Fruit fly (Drosophila melanogaster) S2 (cell line): ENCODE data around the gene Cpr5C.

ENCODE experiments used
- CG8478 ChIP-seq: fragments of >200 bp; optimal IDR thresholded peaks from 2 replicates; lab custom pipeline; 2018
- CTCF ChIP-seq, 2 experiments: fragments of >200 bp; optimal IDR thresholded peaks; 2 replicates each; lab custom pipeline; 2018

The Cpr5C gene

dm6 chrX:5804377-5804776, at the start of gene Cpr5C:
Gene Cpr5C, plus strand, starts transcription at chrX:5804677.
- TF ChIP-seq CG8478 (no peak), CTCF (optimal IDR thresholded peaks at IDR 0.05; lab: Kevin White, UChicago) (no peak)

DNA sequence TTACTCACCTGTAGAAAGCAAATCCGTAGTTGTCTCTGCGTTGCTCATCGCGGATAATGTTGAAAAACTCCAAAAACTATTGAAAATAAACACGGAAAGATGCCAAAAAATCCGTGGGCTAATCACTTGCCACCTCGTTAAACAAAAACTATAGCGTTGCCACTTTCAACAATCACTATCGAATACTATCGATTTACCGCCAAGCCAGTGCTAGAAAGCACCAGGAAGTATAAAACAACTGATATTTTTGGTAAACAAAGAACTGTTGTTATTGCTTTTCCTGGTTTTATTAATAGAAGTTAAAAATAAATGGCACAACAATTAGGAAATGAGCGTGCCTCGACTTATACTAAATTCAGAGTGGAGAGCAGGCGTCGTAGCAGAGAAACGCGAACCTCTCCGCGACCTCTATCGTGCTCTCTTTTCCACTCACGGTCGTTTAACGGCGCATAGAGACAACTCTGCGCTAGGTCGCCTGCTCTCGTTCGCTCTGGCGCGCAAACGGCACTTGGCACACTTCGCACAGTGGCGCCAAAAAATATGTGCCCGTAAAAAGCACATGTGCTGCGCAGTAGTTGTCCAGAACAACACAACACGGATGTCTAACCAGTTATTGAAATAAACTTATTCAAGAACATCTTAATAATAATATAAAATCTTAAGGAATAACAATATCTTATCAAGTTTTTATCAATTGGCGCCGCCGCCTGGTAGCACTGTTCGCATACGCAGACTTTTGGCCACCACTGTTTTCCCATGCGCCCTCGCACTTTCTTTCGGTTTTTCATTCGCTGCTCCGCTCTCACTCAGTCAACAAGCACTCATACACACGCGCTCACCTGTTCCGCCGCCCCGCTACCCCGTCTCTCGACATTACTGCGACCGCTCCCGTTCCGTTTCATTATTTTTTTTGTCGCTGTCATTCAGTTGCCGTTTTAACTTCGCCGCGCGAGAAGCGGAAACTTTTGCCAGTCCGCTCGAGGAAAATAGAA, 49.3 kb upstream of the Cpr5C start, which contains the start of the genes lin-52 and CG15771:
Gene lin-52 (minus strand): TSS at position 122 of the 992 bp plus-strand sequence.
Gene CG15771 (plus strand): TSS at position 738 of the 992 bp plus-strand sequence.
- no peak for TF ChIP-seq CG8478
- peak; percentile 11 to 38 for TF ChIP-seq CTCF (optimal IDR thresholded peaks at IDR 0.05; lab: Kevin White, UChicago)

DNA sequence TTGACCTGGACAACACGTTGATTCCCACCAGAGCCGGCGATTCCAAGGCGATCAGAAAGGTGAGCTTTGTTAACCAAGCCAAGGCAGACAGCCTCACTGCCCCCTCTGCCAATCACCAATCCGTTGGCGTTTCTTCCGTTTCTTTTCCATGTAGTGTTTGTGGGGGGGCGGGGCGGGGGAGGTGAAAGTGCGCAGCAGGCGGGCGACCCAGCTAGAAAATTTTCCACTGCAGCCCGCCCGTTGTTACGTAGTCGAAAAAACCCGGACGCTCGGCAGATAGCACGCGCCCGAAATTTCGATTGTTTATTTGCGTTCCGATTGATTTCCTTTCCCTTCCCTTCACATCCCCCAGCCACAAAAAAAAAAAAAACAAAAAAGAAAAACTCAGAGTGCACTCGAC, 48.3 kb upstream of the Cpr5C start:
- TF ChIP-seq CG8478 (no peak), CTCF (optimal IDR thresholded peaks at IDR 0.05; lab: Kevin White, UChicago) (no peak)

dm6 chrX:5763443-5764000, 41.0 kb upstream of the Cpr5C start:
- TF ChIP-seq CTCF (optimal IDR thresholded peaks at IDR 0.05; lab: Kevin White, UChicago) (no peak), CG8478 (no peak)

dm6 chrX:5764001-5764892, 40.2 kb upstream of the Cpr5C start, which contains the start of the genes MAPk-Ak2 and CG42699:
Gene MAPk-Ak2, minus strand, starts transcription at chrX:5764203.
Gene CG42699, plus strand, starts transcription at chrX:5764553.
- TF ChIP-seq CG8478, result no peak
- TF ChIP-seq CTCF (optimal IDR thresholded peaks at IDR 0.05; lab: Kevin White, UChicago), result peak in 1 of 2 experiments; percentile 18

DNA sequence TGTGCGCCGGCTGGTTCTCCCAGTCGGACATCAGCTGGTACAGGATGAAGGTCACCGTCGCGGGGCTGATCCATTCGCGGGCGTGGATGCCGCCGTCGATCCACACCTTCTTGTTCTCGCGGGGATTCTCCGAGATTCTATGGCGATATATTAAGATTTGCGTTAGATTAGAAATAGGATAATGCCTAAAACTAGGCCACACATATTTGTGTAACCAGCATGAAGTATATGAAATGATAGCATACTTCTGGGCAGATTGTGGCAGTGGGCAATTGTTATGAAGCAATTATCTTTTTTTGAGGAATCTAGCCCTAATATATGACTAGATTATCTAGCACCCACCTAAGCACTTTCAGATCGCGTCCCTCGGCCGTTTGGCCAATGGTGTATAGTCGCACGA, 37.7 kb upstream of the Cpr5C start:
- no peak for TF ChIP-seq CTCF (optimal IDR thresholded peaks at IDR 0.05; lab: Kevin White, UChicago)
- no peak for TF ChIP-seq CG8478

- TF ChIP-seq CTCF (optimal IDR thresholded peaks at IDR 0.05; lab: Kevin White, UChicago) (no peak), CG8478 (no peak)
These were observed 35.8 kb upstream of the Cpr5C start for dm6 chrX:5768602-5769251.

DNA sequence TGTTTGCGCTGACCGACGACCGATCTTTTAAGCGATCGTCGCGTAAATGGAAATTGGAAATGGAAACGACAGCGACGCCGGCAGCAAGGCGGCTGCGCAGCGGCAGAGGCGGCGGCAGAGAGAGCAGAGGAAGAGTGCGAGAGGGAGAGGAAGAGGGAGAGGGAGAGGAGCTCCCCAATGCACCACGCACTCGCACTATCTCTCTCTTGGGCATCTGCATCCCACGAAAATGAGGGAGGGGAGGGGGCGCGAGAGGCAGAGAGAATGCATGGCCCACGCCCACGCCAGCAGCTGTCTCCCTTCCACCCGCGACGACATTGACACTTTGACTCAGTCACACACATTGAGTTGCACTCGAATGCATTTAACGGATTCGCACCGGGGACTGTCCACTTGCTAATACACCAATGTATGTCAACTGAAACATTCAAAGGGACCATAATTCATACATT, 33.7 kb upstream of the Cpr5C start, which contains the start of gene CG3097:
Gene CG3097 (minus strand): TSS at position 51 of the 452 bp plus-strand sequence.
- TF ChIP-seq CTCF (optimal IDR thresholded peaks at IDR 0.05; lab: Kevin White, UChicago) (no peak), CG8478 (no peak)

DNA sequence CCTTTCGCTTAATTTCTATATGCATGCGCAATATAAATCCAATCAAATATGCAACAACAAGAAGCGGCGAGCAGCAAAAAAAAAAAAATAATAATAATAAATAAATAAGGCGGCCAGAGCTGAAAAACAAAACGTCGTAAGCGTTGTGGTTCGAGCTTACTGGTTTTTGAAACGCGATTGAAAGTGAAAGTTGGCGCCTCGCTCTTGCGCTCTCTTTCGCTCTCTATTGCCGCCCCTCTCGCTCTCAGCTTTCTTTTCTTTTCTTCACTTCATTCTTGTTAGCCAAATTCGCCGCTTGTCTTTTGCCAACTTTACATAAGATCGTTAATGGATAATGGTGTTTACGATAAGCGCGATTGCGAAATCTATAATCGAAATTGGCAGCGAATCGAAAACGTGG, 32.1 kb upstream of the Cpr5C start:
- TF ChIP-seq CG8478, result no peak
- TF ChIP-seq CTCF (optimal IDR thresholded peaks at IDR 0.05; lab: Kevin White, UChicago), result no peak

dm6 chrX:5776547-5776946, 27.9 kb upstream of the Cpr5C start, which contains the start of gene CG42264:
Gene CG42264, minus strand, starts transcription at chrX:5776647.
- no peak for TF ChIP-seq CTCF (optimal IDR thresholded peaks at IDR 0.05; lab: Kevin White, UChicago)

- no peak for TF ChIP-seq CG8478
- no peak for TF ChIP-seq CTCF (optimal IDR thresholded peaks at IDR 0.05; lab: Kevin White, UChicago)
These were observed 23.0 kb upstream of the Cpr5C start, which contains the start of gene CG3108 for dm6 chrX:5781520-5781919. Gene CG3108, minus strand, starts transcription at chrX:5781620.

DNA sequence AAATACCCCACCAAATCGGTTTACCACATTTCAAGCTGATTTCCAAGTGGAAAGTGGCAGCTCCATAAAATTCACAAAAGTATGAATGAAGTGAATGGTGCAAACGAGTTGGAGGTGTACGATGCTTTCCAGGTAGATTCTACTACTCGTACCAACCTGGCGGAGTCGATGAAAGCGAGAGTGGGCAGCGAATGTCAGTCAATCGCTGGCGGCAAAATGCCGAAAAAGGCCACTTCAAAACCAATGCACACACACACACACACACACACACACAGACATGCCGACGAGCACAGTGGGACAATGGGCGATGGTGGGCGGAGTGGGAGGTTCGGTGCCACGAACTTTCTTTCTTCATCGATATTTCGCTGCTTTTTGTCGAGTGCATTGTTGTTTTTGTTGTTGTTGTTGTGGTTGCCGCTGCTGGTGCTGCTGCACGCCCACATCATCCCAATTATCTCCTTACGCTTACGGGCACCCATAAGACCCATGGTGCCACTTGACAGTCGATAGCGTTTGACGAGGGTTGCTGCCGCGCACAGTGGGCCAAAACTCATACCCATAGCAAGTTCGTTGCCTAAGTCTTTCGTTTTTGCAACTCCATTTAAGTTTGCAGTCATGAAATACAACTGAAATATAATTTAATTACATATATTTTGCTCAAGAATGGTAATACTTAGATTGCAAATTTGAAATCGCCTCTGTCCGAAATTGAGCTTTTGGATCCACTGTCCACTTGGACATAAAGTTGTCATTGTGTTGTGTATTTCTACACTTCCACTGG, 21.0 kb upstream of the Cpr5C start:
- TF ChIP-seq CTCF (optimal IDR thresholded peaks at IDR 0.05; lab: Kevin White, UChicago) (no peak), CG8478 (no peak)

DNA sequence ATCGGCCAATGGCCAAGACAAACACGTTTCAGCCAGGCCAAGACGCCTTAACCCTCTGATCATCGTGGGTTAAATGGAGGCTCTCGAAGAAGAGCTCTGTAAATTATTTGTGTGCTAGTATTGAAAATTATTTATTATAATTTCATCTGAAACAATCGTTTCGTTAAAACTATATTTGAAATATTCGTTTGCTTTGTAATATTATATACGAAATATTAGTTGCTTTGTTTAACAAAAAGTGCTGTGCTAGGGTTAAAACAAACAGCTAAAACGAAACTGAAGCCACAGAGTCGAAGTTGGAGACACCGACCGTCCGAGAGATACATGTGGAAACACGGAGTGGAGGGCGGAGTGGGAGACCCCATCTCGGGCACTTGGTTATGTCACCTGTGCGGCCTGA, 17.9 kb upstream of the Cpr5C start:
- TF ChIP-seq CTCF (optimal IDR thresholded peaks at IDR 0.05; lab: Kevin White, UChicago), result no peak
- TF ChIP-seq CG8478, result no peak
